Worm (Caenorhabditis elegans) whole organism, L4 larva: ENCODE results near the gene byn-1.
A peak's percentile ranks its signal among the peaks of the same experiment; 100 is the strongest.

Source experiments
- F10B5.3 ChIP-seq: sonication (generic microtip); optimal IDR thresholded peaks from 2 replicates; lab custom pipeline; 2016; ENCODE audit warnings: mild to moderate bottlenecking, missing genetic modification characterization, missing compliant biosample characterization
- F26F4.8 ChIP-seq: fragments of 200-800 bp; sonication (Bioruptor generic); conservative IDR thresholded peaks from 2 replicates; pipeline ENCODE4 v1.3.6; 2022; ENCODE audit warnings: missing genetic modification characterization, missing compliant biosample characterization
- F37D6.2 ChIP-seq: sonication (generic microtip); optimal IDR thresholded peaks from 2 replicates; lab custom pipeline; 2016; ENCODE audit warnings: mild to moderate bottlenecking, missing genetic modification characterization, missing compliant biosample characterization
- F44E2.7 ChIP-seq: fragments of 200-800 bp; sonication (Bioruptor generic); IDR thresholded peaks from 2 replicates; pipeline ENCODE4 v2.1.2; 2022; ENCODE audit warnings: missing genetic modification characterization, missing compliant biosample characterization
- R02D3.7 ChIP-seq: fragments of 150-350 bp; sonication (generic microtip); optimal IDR thresholded peaks from 3 replicates; lab custom pipeline; 2014; ENCODE audit warnings: missing biosample characterization, missing genetic modification characterization
- T26A8.4 ChIP-seq: fragments of 200-800 bp; sonication (Bioruptor generic); IDR thresholded peaks from 2 replicates; pipeline ENCODE4 v1.3.6; 2022; ENCODE audit warnings: missing genetic modification characterization, missing compliant biosample characterization
- Y48G9A.11 ChIP-seq: fragments of 200-800 bp; sonication (Bioruptor generic); IDR thresholded peaks from 2 replicates; pipeline ENCODE4 v1.3.6; 2022; ENCODE audit warnings: missing genetic modification reagents, missing genetic modification characterization, missing compliant biosample characterization
- Y75B8A.6 ChIP-seq: fragments of 200-800 bp; sonication (Bioruptor generic); IDR thresholded peaks from 2 replicates; pipeline ENCODE4 v1.3.6; 2022; ENCODE audit warnings: missing genetic modification reagents, missing genetic modification characterization, missing compliant biosample characterization
- aha-1 ChIP-seq: fragments of 150-350 bp; peaks from one replicate; lab custom pipeline; 2014; ENCODE audit warnings: missing biosample characterization, missing genetic modification characterization
- arid-1 ChIP-seq: fragments of 200-800 bp; sonication (Bioruptor generic); conservative IDR thresholded peaks from 2 replicates; pipeline ENCODE4 v1.3.6; 2022; ENCODE audit warnings: missing genetic modification reagents, missing genetic modification characterization, missing compliant biosample characterization
- ceh-20 ChIP-seq: fragments of 200-800 bp; sonication (Bioruptor generic); IDR thresholded peaks from 2 replicates; pipeline ENCODE4 v1.3.6; 2022; ENCODE audit warnings: missing genetic modification reagents, missing genetic modification characterization, missing compliant biosample characterization
- ceh-82 ChIP-seq: sonication (generic microtip); optimal IDR thresholded peaks from 2 replicates; lab custom pipeline; 2017; ENCODE audit warnings: missing biosample characterization, missing genetic modification characterization
- ces-1 ChIP-seq: fragments of 150-350 bp; sonication (generic microtip); optimal IDR thresholded peaks from 4 replicates; lab custom pipeline; 2014; ENCODE audit warnings: missing biosample characterization, missing genetic modification reagents, missing genetic modification characterization
- cey-2 ChIP-seq: sonication (generic microtip); optimal IDR thresholded peaks from 3 replicates; lab custom pipeline; 2017; ENCODE audit warnings: missing genetic modification characterization, mild to moderate bottlenecking, missing compliant biosample characterization, antibody characterized with exemption, borderline replicate concordance; ENCODE audit not compliant: insufficient read depth
- ctbp-1 ChIP-seq: fragments of 200-800 bp; sonication (Bioruptor generic); IDR thresholded peaks from 2 replicates; pipeline ENCODE4 v1.3.6; 2022; ENCODE audit warnings: missing genetic modification reagents, missing genetic modification characterization, missing compliant biosample characterization
- daf-12 ChIP-seq: fragments of 150-350 bp; optimal IDR thresholded peaks from 2 replicates; lab custom pipeline; 2014; ENCODE audit warnings: missing biosample characterization, missing genetic modification reagents, missing genetic modification characterization
- daf-19 ChIP-seq: fragments of 200-800 bp; sonication (Bioruptor generic); conservative IDR thresholded peaks from 2 replicates; pipeline ENCODE4 v1.3.6; 2022; ENCODE audit warnings: missing genetic modification characterization, missing compliant biosample characterization
- dmd-6 ChIP-seq: fragments of 200-800 bp; sonication (Bioruptor generic); IDR thresholded peaks from 2 replicates; pipeline ENCODE4 v1.3.6; 2022; ENCODE audit warnings: missing genetic modification reagents, missing genetic modification characterization, missing compliant biosample characterization
- dpl-1 ChIP-seq: fragments of 150-350 bp; optimal IDR thresholded peaks from 2 replicates; lab custom pipeline; 2014; ENCODE audit warnings: missing biosample characterization, missing genetic modification reagents, missing genetic modification characterization
- dve-1 ChIP-seq: sonication (generic microtip); optimal IDR thresholded peaks from 2 replicates; lab custom pipeline; 2017; ENCODE audit warnings: antibody characterized with exemption, mild to moderate bottlenecking, missing genetic modification characterization, missing compliant biosample characterization; ENCODE audit not compliant: insufficient read depth
- egl-43 ChIP-seq: fragments of 200-800 bp; sonication (Bioruptor generic); IDR thresholded peaks from 2 replicates; pipeline ENCODE4 v1.3.6; 2022; ENCODE audit warnings: missing genetic modification reagents, missing genetic modification characterization, missing compliant biosample characterization
- fkh-10 ChIP-seq: fragments of 150-350 bp; optimal IDR thresholded peaks from 2 replicates; lab custom pipeline; 2014; ENCODE audit warnings: missing biosample characterization, missing genetic modification reagents, missing genetic modification characterization
- gei-8 ChIP-seq: fragments of 200-800 bp; sonication (Bioruptor generic); optimal IDR thresholded peaks from 2 replicates; lab custom pipeline; 2018; ENCODE audit warnings: mild to moderate bottlenecking, missing genetic modification characterization, missing compliant biosample characterization
- hif-1 ChIP-seq, 2 experiments: sonication (generic microtip); optimal IDR thresholded peaks; 2 replicates each; lab custom pipeline; 2016 to 2017; ENCODE audit warnings: missing compliant biosample characterization in 2 of 2, missing genetic modification characterization in 2 of 2, missing genetic modification reagents in 2 of 2, missing genotype in 2 of 2, mild to moderate bottlenecking in 1 of 2
- hlh-11 ChIP-seq: fragments of 200-800 bp; sonication (Bioruptor generic); optimal IDR thresholded peaks from 2 replicates; lab custom pipeline; 2018; ENCODE audit warnings: mild to moderate bottlenecking, missing genetic modification characterization, missing compliant biosample characterization
- jun-1 ChIP-seq: fragments of 150-350 bp; optimal IDR thresholded peaks from 2 replicates; lab custom pipeline; 2014; ENCODE audit warnings: missing biosample characterization, missing genetic modification reagents, missing genetic modification characterization
- lim-7 ChIP-seq: fragments of 200-800 bp; sonication (Bioruptor generic); IDR thresholded peaks from 2 replicates; pipeline ENCODE4 v1.3.6; 2022; ENCODE audit warnings: missing genetic modification characterization, missing compliant biosample characterization
- lin-13 ChIP-seq: fragments of 150-350 bp; optimal IDR thresholded peaks from 2 replicates; lab custom pipeline; 2014; ENCODE audit warnings: missing biosample characterization, missing genetic modification reagents, missing genetic modification characterization
- lin-38 ChIP-seq: fragments of 200-800 bp; sonication (Bioruptor generic); IDR thresholded peaks from 2 replicates; pipeline ENCODE4 v1.3.6; 2022; ENCODE audit warnings: missing genetic modification reagents, missing genetic modification characterization, missing compliant biosample characterization
- madf-5 ChIP-seq, 2 experiments: fragments of 200-800 bp; sonication (Bioruptor generic); IDR thresholded peaks; 2 replicates each; pipeline ENCODE4 v1.3.6; 2022; ENCODE audit warnings: missing compliant biosample characterization in 2 of 2, missing genetic modification characterization in 2 of 2
- madf-9 ChIP-seq: fragments of 200-800 bp; sonication (Bioruptor generic); conservative IDR thresholded peaks from 2 replicates; pipeline ENCODE4 v1.3.6; 2022; ENCODE audit warnings: missing genetic modification reagents, missing genetic modification characterization, missing compliant biosample characterization
- mdt-29 ChIP-seq: fragments of 200-800 bp; sonication (Bioruptor generic); IDR thresholded peaks from 2 replicates; pipeline ENCODE4 v1.3.6; 2022; ENCODE audit warnings: missing genetic modification reagents, missing genetic modification characterization, missing compliant biosample characterization
- nhr-102 ChIP-seq: sonication (generic microtip); optimal IDR thresholded peaks from 2 replicates; lab custom pipeline; 2016; ENCODE audit warnings: mild to moderate bottlenecking, missing genetic modification characterization, moderate library complexity, missing compliant biosample characterization
- nhr-111 ChIP-seq: fragments of 200-800 bp; sonication (Bioruptor generic); optimal IDR thresholded peaks from 2 replicates; lab custom pipeline; 2018; ENCODE audit warnings: mild to moderate bottlenecking, missing genetic modification characterization, missing compliant biosample characterization
- nhr-41 ChIP-seq: fragments of 200-800 bp; sonication (Bioruptor generic); IDR thresholded peaks from 2 replicates; pipeline ENCODE4 v1.3.6; 2022; ENCODE audit warnings: missing genetic modification reagents, missing genetic modification characterization, missing compliant biosample characterization
- nhr-42 ChIP-seq: fragments of 200-800 bp; sonication (Bioruptor generic); IDR thresholded peaks from 2 replicates; pipeline ENCODE4 v1.3.6; 2022; ENCODE audit warnings: missing genetic modification characterization, missing compliant biosample characterization
- nhr-76 ChIP-seq: fragments of 150-350 bp; optimal IDR thresholded peaks from 2 replicates; lab custom pipeline; 2014; ENCODE audit warnings: missing biosample characterization, missing genetic modification characterization
- pha-4 ChIP-seq, 2 experiments: fragments of 150-350 bp in 1 of 2; fragments of 200-800 bp in 1 of 2; sonication (Bioruptor generic) in 1 of 2; IDR thresholded peaks in 1 of 2; optimal IDR thresholded peaks in 1 of 2; 2 replicates each; pipeline versions ENCODE4 v1.3.6 to Lab custom; 2014 to 2022; ENCODE audit warnings: missing genetic modification characterization in 2 of 2, missing genetic modification reagents in 2 of 2, missing biosample characterization in 1 of 2, missing compliant biosample characterization in 1 of 2
- saeg-2 ChIP-seq: fragments of 200-800 bp; sonication (Bioruptor generic); IDR thresholded peaks from 2 replicates; pipeline ENCODE4 v1.3.6; 2022; ENCODE audit warnings: missing genetic modification reagents, missing genetic modification characterization, missing compliant biosample characterization
- sdz-12 ChIP-seq: fragments of 200-800 bp; sonication (Bioruptor generic); optimal IDR thresholded peaks from 2 replicates; lab custom pipeline; 2018; ENCODE audit warnings: mild to moderate bottlenecking, missing genetic modification characterization, missing compliant biosample characterization
- snpc-1.2 ChIP-seq: fragments of 200-800 bp; sonication (Bioruptor generic); IDR thresholded peaks from 2 replicates; pipeline ENCODE4 v1.3.6; 2022; ENCODE audit warnings: missing genetic modification reagents, missing genetic modification characterization, missing compliant biosample characterization
- snpc-4 ChIP-seq: fragments of 150-350 bp; optimal IDR thresholded peaks from 2 replicates; lab custom pipeline; 2014; ENCODE audit warnings: missing biosample characterization, missing genetic modification characterization
- spr-1 ChIP-seq: sonication (generic microtip); optimal IDR thresholded peaks from 2 replicates; lab custom pipeline; 2016; ENCODE audit warnings: mild to moderate bottlenecking, missing genetic modification characterization, missing compliant biosample characterization
- spr-3 ChIP-seq: fragments of 200-800 bp; sonication (Bioruptor generic); optimal IDR thresholded peaks from 2 replicates; lab custom pipeline; 2018; ENCODE audit warnings: mild to moderate bottlenecking, missing genetic modification characterization, missing compliant biosample characterization
- tag-97 ChIP-seq: fragments of 200-800 bp; sonication (Bioruptor generic); IDR thresholded peaks from 2 replicates; pipeline ENCODE4 v1.3.6; 2022; ENCODE audit warnings: missing genetic modification characterization, missing compliant biosample characterization
- vab-7 ChIP-seq: fragments of 200-800 bp; sonication (Bioruptor generic); IDR thresholded peaks from 2 replicates; pipeline ENCODE4 v1.3.6; 2022; ENCODE audit warnings: missing genetic modification reagents, missing genetic modification characterization, missing compliant biosample characterization
- zag-1 ChIP-seq: fragments of 150-350 bp; optimal IDR thresholded peaks from 2 replicates; lab custom pipeline; 2014; ENCODE audit warnings: missing biosample characterization, missing genetic modification characterization
- zip-11 ChIP-seq: fragments of 200-800 bp; sonication (Bioruptor generic); IDR thresholded peaks from 2 replicates; pipeline ENCODE4 v1.3.6; 2022; ENCODE audit warnings: missing genetic modification characterization, missing compliant biosample characterization
- zip-2 ChIP-seq: fragments of 150-350 bp; optimal IDR thresholded peaks from 2 replicates; lab custom pipeline; 2014; ENCODE audit warnings: missing biosample characterization, missing genetic modification characterization
- ztf-7 ChIP-seq: fragments of 150-350 bp; optimal IDR thresholded peaks from 2 replicates; lab custom pipeline; 2014; ENCODE audit warnings: missing biosample characterization, missing genetic modification characterization

The byn-1 gene

ce11 chrIII:6887574-6887973 is 44.2 kb upstream of the byn-1 start (continued):
- TF ChIP-seq F37D6.2 (tag; lab: Kevin White, UChicago) (no peak), lin-38 (GFP tag; lab: Robert Waterston, UW) (peak; percentile 87), saeg-2 (GFP tag; lab: Robert Waterston, UW) (0 out of 2 replicates have a peak, but pooled peaks have one; percentile 22), F10B5.3 (peak; percentile 48), nhr-102 (tag; lab: Kevin White, UChicago) (no peak), F26F4.8 (GFP tag; lab: Robert Waterston, UW) (peak; percentile 88), spr-3 (GFP tag; lab: Kevin White, UChicago) (no peak), hif-1 (tag; optimal IDR thresholded peaks at IDR 0.05; lab: Kevin White, UChicago) (peak in 1 of 2 experiments; percentile 62), nhr-42 (GFP tag; lab: Robert Waterston, UW) (peak; percentile 52), lim-7 (GFP tag; lab: Robert Waterston, UW) (peak; percentile 96), aha-1 (peak; percentile 85), Y48G9A.11 (peak; percentile 80), tag-97 (GFP tag; lab: Robert Waterston, UW) (no peak), fkh-10 (GFP tag; lab: Kevin White, UChicago) (no peak), ceh-20 (no peak; the same call in none of the 2 replicates), spr-1 (tag; lab: Kevin White, UChicago) (peak; percentile 33), egl-43 (GFP tag; lab: Robert Waterston, UW) (no peak; the same call in 1 of the 2 replicates), ztf-7 (tag; lab: Kevin White, UChicago) (peak; percentile 51), madf-5 (GFP tag; IDR thresholded peaks at IDR 0.05; lab: Robert Waterston, UW) (0 out of 4 replicates have a peak, but pooled peaks have one; percentile 43 to 69), lin-13 (GFP tag; lab: Kevin White, UChicago) (peak; percentile 73), daf-12 (tag; lab: Kevin White, UChicago) (no peak), nhr-76 (tag; lab: Kevin White, UChicago) (no peak), pha-4 (GFP tag; IDR thresholded peaks at IDR 0.05; lab: Robert Waterston, UW) (peak; percentile 89; the same call in 1 of the 2 replicates), pha-4 (tag; optimal IDR thresholded peaks at IDR 0.05; lab: Kevin White, UChicago) (no peak), madf-9 (peak; percentile 87), ces-1 (GFP tag; lab: Kevin White, UChicago) (no peak), mdt-29 (GFP tag; lab: Robert Waterston, UW) (peak; percentile 66; the same call in 1 of the 2 replicates), dpl-1 (peak; percentile 50), zip-11 (0 out of 2 replicates have a peak, but pooled peaks have one; percentile 42), snpc-4 (tag; lab: Kevin White, UChicago) (peak; percentile 29), vab-7 (GFP tag; lab: Robert Waterston, UW) (peak; percentile 94), T26A8.4 (GFP tag; lab: Robert Waterston, UW) (peak; percentile 82), sdz-12 (no peak), hlh-11 (tag; lab: Kevin White, UChicago) (no peak), R02D3.7 (tag; lab: Kevin White, UChicago) (peak; percentile 8), ceh-82 (tag; lab: Kevin White, UChicago) (no peak), daf-19 (GFP tag; lab: Robert Waterston, UW) (peak; percentile 80), ctbp-1 (GFP tag; lab: Robert Waterston, UW) (peak; percentile 85), arid-1 (GFP tag; lab: Robert Waterston, UW) (peak; percentile 84), zag-1 (tag; lab: Kevin White, UChicago) (no peak), nhr-41 (peak; percentile 91), F44E2.7 (GFP tag; lab: Robert Waterston, UW) (peak; percentile 75; the same call in 1 of the 2 replicates), zip-2 (tag; lab: Kevin White, UChicago) (no peak), jun-1 (tag; lab: Kevin White, UChicago) (no peak), cey-2 (tag; lab: Kevin White, UChicago) (no peak), Y75B8A.6 (GFP tag; lab: Robert Waterston, UW) (no peak), gei-8 (peak; percentile 38), snpc-1.2 (GFP tag; lab: Robert Waterston, UW) (peak; percentile 79), dve-1 (peak; percentile 60), dmd-6 (peak; percentile 65), nhr-111 (GFP tag; lab: Kevin White, UChicago) (peak; percentile 80)
